Fruit fly (Drosophila melanogaster) whole organism, prepupa: ENCODE results near the gene CG5342.

Experiments
- Blimp-1 ChIP-seq: fragments of 200-800 bp; sonication (Bioruptor generic); optimal IDR thresholded peaks from 3 replicates; lab custom pipeline; 2017; ENCODE audit warnings: missing biosample characterization, missing genetic modification characterization, mild to moderate bottlenecking, moderate library complexity, missing genetic modification reagents
- CG10631 ChIP-seq: fragments of 200-800 bp; sonication (Bioruptor generic); optimal IDR thresholded peaks from 2 replicates; lab custom pipeline; 2016; ENCODE audit warnings: missing biosample characterization, missing genetic modification characterization
- CG11294 ChIP-seq: fragments of 200-800 bp; sonication (Bioruptor generic); IDR thresholded peaks from 2 replicates; pipeline ENCODE4 v1.3.6; 2022; ENCODE audit warnings: missing biosample characterization, missing genetic modification characterization
- CG11762 ChIP-seq: fragments of 200-800 bp; sonication (Bioruptor generic); optimal IDR thresholded peaks from 3 replicates; lab custom pipeline; 2016; ENCODE audit warnings: missing biosample characterization, missing genetic modification characterization; ENCODE audit not compliant: insufficient read depth
- CG15336 ChIP-seq: fragments of 200-800 bp; sonication (Bioruptor generic); IDR thresholded peaks from 2 replicates; pipeline ENCODE4 v1.3.6; 2022; ENCODE audit warnings: missing biosample characterization, missing genetic modification characterization
- CG16779 ChIP-seq: fragments of 200-800 bp; sonication (Bioruptor generic); optimal IDR thresholded peaks from 3 replicates; lab custom pipeline; 2017; ENCODE audit warnings: missing biosample characterization, mild to moderate bottlenecking, missing genetic modification characterization
- CG31627 ChIP-seq: fragments of 200-800 bp; sonication (Bioruptor generic); optimal IDR thresholded peaks from 3 replicates; lab custom pipeline; 2016; ENCODE audit warnings: missing biosample characterization, missing genetic modification characterization
- CG3919 ChIP-seq: fragments of 200-800 bp; sonication (Bioruptor generic); optimal IDR thresholded peaks from 3 replicates; lab custom pipeline; 2016; ENCODE audit warnings: missing biosample characterization, missing genetic modification characterization
- CG4318 ChIP-seq: fragments of 200-800 bp; sonication (Bioruptor generic); optimal IDR thresholded peaks from 3 replicates; lab custom pipeline; 2017; ENCODE audit warnings: missing biosample characterization, mild to moderate bottlenecking, missing genetic modification characterization
- CG6163 ChIP-seq: fragments of 200-800 bp; sonication (Bioruptor generic); IDR thresholded peaks from 3 replicates; pipeline ENCODE4 v1.3.6; 2022; ENCODE audit warnings: missing biosample characterization, missing genetic modification characterization
- CG6276 ChIP-seq: fragments of 200-800 bp; sonication (Bioruptor generic); optimal IDR thresholded peaks from 2 replicates; lab custom pipeline; 2017; ENCODE audit warnings: missing biosample characterization, mild to moderate bottlenecking, missing genetic modification characterization
- CG6792 ChIP-seq: fragments of 200-800 bp; sonication (Bioruptor generic); optimal IDR thresholded peaks from 3 replicates; lab custom pipeline; 2016; ENCODE audit warnings: missing biosample characterization, missing genetic modification characterization
- CG6808 ChIP-seq: fragments of 200-800 bp; sonication (Bioruptor generic); optimal IDR thresholded peaks from 3 replicates; lab custom pipeline; 2017; ENCODE audit warnings: missing biosample characterization, missing genetic modification characterization, mild to moderate bottlenecking, moderate library complexity, missing genetic modification reagents
- CG6854 ChIP-seq: fragments of 200-800 bp; sonication (Bioruptor generic); optimal IDR thresholded peaks from 2 replicates; lab custom pipeline; 2017; ENCODE audit warnings: missing biosample characterization, mild to moderate bottlenecking, missing genetic modification characterization
- CG7368 ChIP-seq: fragments of 200-800 bp; sonication (Bioruptor generic); optimal IDR thresholded peaks from 3 replicates; lab custom pipeline; 2016; ENCODE audit warnings: missing biosample characterization, missing genetic modification characterization
- CG8119 ChIP-seq: fragments of 200-800 bp; sonication (Bioruptor generic); IDR thresholded peaks from 3 replicates; pipeline ENCODE4 v1.3.6; 2022; ENCODE audit warnings: missing biosample characterization, missing genetic modification characterization
- CG8632 ChIP-seq: fragments of 200-800 bp; sonication (Bioruptor generic); optimal IDR thresholded peaks from 3 replicates; lab custom pipeline; 2016; ENCODE audit warnings: missing biosample characterization, missing genetic modification characterization
- CG9139 ChIP-seq: fragments of 200-800 bp; sonication (Bioruptor generic); optimal IDR thresholded peaks from 3 replicates; lab custom pipeline; 2017; ENCODE audit warnings: missing biosample characterization, mild to moderate bottlenecking, missing genetic modification characterization
- Eip78C ChIP-seq: fragments of 200-800 bp; sonication (Bioruptor generic); peaks from one replicate; lab custom pipeline; 2016; ENCODE audit warnings: missing biosample characterization, missing genetic modification characterization
- Ets21C ChIP-seq: fragments of 200-800 bp; sonication (Bioruptor generic); optimal IDR thresholded peaks from 3 replicates; lab custom pipeline; 2016; ENCODE audit warnings: missing biosample characterization, missing genetic modification characterization
- Ets96B ChIP-seq: fragments of 200-800 bp; optimal IDR thresholded peaks from 2 replicates; lab custom pipeline; 2019; ENCODE audit warnings: missing biosample characterization, mild to moderate bottlenecking, missing genetic modification characterization, moderate library complexity
- Lpt ChIP-seq: fragments of 200-800 bp; sonication (Bioruptor generic); optimal IDR thresholded peaks from 3 replicates; lab custom pipeline; 2016; ENCODE audit warnings: missing biosample characterization, missing genetic modification characterization
- Met ChIP-seq: fragments of 200-800 bp; sonication (Bioruptor generic); optimal IDR thresholded peaks from 3 replicates; lab custom pipeline; 2016; ENCODE audit warnings: missing biosample characterization, missing genetic modification characterization
- OdsH ChIP-seq: fragments of 200-800 bp; sonication (Bioruptor generic); optimal IDR thresholded peaks from 3 replicates; lab custom pipeline; 2016; ENCODE audit warnings: missing biosample characterization, missing genetic modification characterization
- Sox102F ChIP-seq: fragments of 200-800 bp; sonication (Bioruptor generic); optimal IDR thresholded peaks from 2 replicates; lab custom pipeline; 2016; ENCODE audit warnings: missing biosample characterization, mild to moderate bottlenecking, missing genetic modification characterization
- Sox14 ChIP-seq: fragments of 200-800 bp; sonication (Bioruptor generic); optimal IDR thresholded peaks from 3 replicates; lab custom pipeline; 2016; ENCODE audit warnings: missing biosample characterization, missing genetic modification characterization
- dsx ChIP-seq: fragments of 200-800 bp; optimal IDR thresholded peaks from 3 replicates; lab custom pipeline; 2019; ENCODE audit warnings: missing biosample characterization, mild to moderate bottlenecking, missing genetic modification characterization, moderate library complexity; ENCODE audit not compliant: poor library complexity, severe bottlenecking
- eg ChIP-seq: fragments of 200-800 bp; sonication (Bioruptor generic); IDR thresholded peaks from 3 replicates; pipeline ENCODE4 v1.3.6; 2022; ENCODE audit warnings: missing biosample characterization, missing genetic modification characterization
- esn ChIP-seq: fragments of 200-800 bp; sonication (Bioruptor generic); optimal IDR thresholded peaks from 2 replicates; lab custom pipeline; 2016; ENCODE audit warnings: missing biosample characterization, mild to moderate bottlenecking, missing genetic modification characterization, moderate library complexity
- fd85E ChIP-seq: fragments of 200-800 bp; sonication (Bioruptor generic); optimal IDR thresholded peaks from 3 replicates; lab custom pipeline; 2016; ENCODE audit warnings: missing biosample characterization, missing genetic modification characterization
- fkh ChIP-seq: fragments of 200-800 bp; sonication (Bioruptor generic); optimal IDR thresholded peaks from 3 replicates; lab custom pipeline; 2017; ENCODE audit warnings: missing biosample characterization, mild to moderate bottlenecking, missing genetic modification characterization, moderate library complexity
- lz ChIP-seq: fragments of 200-800 bp; sonication (Bioruptor generic); optimal IDR thresholded peaks from 3 replicates; lab custom pipeline; 2016; ENCODE audit warnings: missing biosample characterization, missing genetic modification characterization
- net ChIP-seq: fragments of 200-800 bp; sonication (Bioruptor generic); optimal IDR thresholded peaks from 3 replicates; lab custom pipeline; 2016; ENCODE audit warnings: missing biosample characterization, missing genetic modification characterization
- salr ChIP-seq, 2 experiments: fragments of 200-800 bp; sonication (Bioruptor generic); optimal IDR thresholded peaks; 3 replicates each; lab custom pipeline; 2016 to 2018; ENCODE audit warnings: missing biosample characterization in 2 of 2, missing genetic modification characterization in 2 of 2, mild to moderate bottlenecking in 1 of 2
- ss ChIP-seq, 2 experiments: fragments of 200-800 bp; sonication (Bioruptor generic); optimal IDR thresholded peaks; 2 replicates in 1 of 2; 3 replicates in 1 of 2; lab custom pipeline; 2017 to 2018; ENCODE audit warnings: mild to moderate bottlenecking in 2 of 2, missing biosample characterization in 2 of 2, missing genetic modification characterization in 2 of 2, moderate library complexity in 1 of 2
- svp ChIP-seq: fragments of 200-800 bp; sonication (Bioruptor generic); peaks from one replicate; lab custom pipeline; 2016; ENCODE audit warnings: missing biosample characterization, missing genetic modification characterization
- vri ChIP-seq: fragments of 200-800 bp; sonication (Bioruptor generic); optimal IDR thresholded peaks from 3 replicates; lab custom pipeline; 2016; ENCODE audit warnings: missing biosample characterization, mild to moderate bottlenecking, missing genetic modification characterization

The CG5342 gene

dm6 chr3R:11568873-11569450 lies 9.7 kb upstream of the CG5342 start, which contains the start of gene Mrp4:
TSS of gene Mrp4 (plus strand) at chr3R:11569250.
- no peak for TF ChIP-seq Blimp-1 (GFP tag; lab: Kevin White, UChicago)
- peak; percentile 43 for TF ChIP-seq CG6808
- peak; percentile 31 for TF ChIP-seq CG6276 (GFP tag; lab: Kevin White, UChicago)
- no peak for TF ChIP-seq CG31627
- TF ChIP-seq vri (GFP tag; lab: Kevin White, UChicago) = peak; percentile 78
- no peak for TF ChIP-seq CG4318 (GFP tag; lab: Kevin White, UChicago)
- TF ChIP-seq fd85E (GFP tag; lab: Kevin White, UChicago) = peak; percentile 50
- no peak for TF ChIP-seq Lpt
- TF ChIP-seq ss (GFP tag; optimal IDR thresholded peaks at IDR 0.05; lab: Kevin White, UChicago) = peak; percentile 60 to 65
- peak; percentile 67; the same call in 2 of the 3 replicates for TF ChIP-seq CG8119 (GFP tag; lab: Robert Waterston, UW)
- peak; percentile 16 for TF ChIP-seq CG11762
- peak; percentile 19 for TF ChIP-seq CG7368 (GFP tag; lab: Kevin White, UChicago)
- TF ChIP-seq CG8632 (GFP tag; lab: Kevin White, UChicago) = peak; percentile 6
- TF ChIP-seq CG6854 (GFP tag; lab: Kevin White, UChicago) = peak; percentile 83
- TF ChIP-seq fkh (GFP tag; lab: Kevin White, UChicago) = peak; percentile 82
- peak; percentile 32 for TF ChIP-seq CG3919 (GFP tag; lab: Kevin White, UChicago)
- peak; percentile 80 for TF ChIP-seq CG15336 (GFP tag; lab: Robert Waterston, UW)
- peak; percentile 22; the same call in 1 of the 2 replicates for TF ChIP-seq CG11294
- peak; percentile 68 for TF ChIP-seq Eip78C (GFP tag; lab: Kevin White, UChicago)
- TF ChIP-seq net (GFP tag; lab: Kevin White, UChicago) = peak; percentile 45
- peak; percentile 74 for TF ChIP-seq CG9139 (GFP tag; lab: Kevin White, UChicago)
- no peak for TF ChIP-seq Met (GFP tag; lab: Kevin White, UChicago)
- no peak for TF ChIP-seq CG6792
- TF ChIP-seq eg (GFP tag; lab: Robert Waterston, UW) = peak; percentile 70; the same call in 2 of the 3 replicates
- TF ChIP-seq CG16779 (tag; lab: Kevin White, UChicago) = peak; percentile 62
- peak; percentile 76 for TF ChIP-seq CG6163 (GFP tag; lab: Robert Waterston, UW)
- peak; percentile 97 for TF ChIP-seq svp

dm6 chr3R:11569993-11570392 lies 8.6 kb upstream of the CG5342 start:
- TF ChIP-seq CG4318 (GFP tag; lab: Kevin White, UChicago) (no peak), CG6276 (GFP tag; lab: Kevin White, UChicago) (no peak), CG8119 (GFP tag; lab: Robert Waterston, UW) (no peak), Blimp-1 (GFP tag; lab: Kevin White, UChicago) (no peak), lz (GFP tag; lab: Kevin White, UChicago) (no peak), fkh (GFP tag; lab: Kevin White, UChicago) (no peak), dsx (GFP tag; lab: Kevin White, UChicago) (no peak), Lpt (no peak), vri (GFP tag; lab: Kevin White, UChicago) (no peak), esn (GFP tag; lab: Kevin White, UChicago) (no peak), Sox14 (GFP tag; lab: Kevin White, UChicago) (no peak), Ets96B (tag; lab: Kevin White, UChicago) (no peak), Ets21C (GFP tag; lab: Kevin White, UChicago) (no peak), fd85E (GFP tag; lab: Kevin White, UChicago) (no peak), CG10631 (no peak), OdsH (GFP tag; lab: Kevin White, UChicago) (no peak), ss (GFP tag; optimal IDR thresholded peaks at IDR 0.05; lab: Kevin White, UChicago) (no peak), CG8632 (GFP tag; lab: Kevin White, UChicago) (no peak), Sox102F (no peak), salr (GFP tag; optimal IDR thresholded peaks at IDR 0.05; lab: Kevin White, UChicago) (no peak)
